Fruit fly (Drosophila melanogaster) whole organism, adult: ENCODE results near the gene CG45071.
A peak's percentile ranks its signal among the peaks of the same experiment; 100 is the strongest.

ENCODE experiments used
- CG11617 ChIP-seq: fragments of 200-800 bp; sonication (Bioruptor generic); optimal IDR thresholded peaks from 2 replicates; lab custom pipeline; 2017; ENCODE audit warnings: mild to moderate bottlenecking, missing biosample characterization, missing genetic modification reagents, missing genetic modification characterization
- CG12768 ChIP-seq: fragments of 200-800 bp; sonication (Bioruptor generic); optimal IDR thresholded peaks from 2 replicates; lab custom pipeline; 2017; ENCODE audit warnings: missing biosample characterization, missing genetic modification characterization, mild to moderate bottlenecking, moderate library complexity, missing genetic modification reagents
- CG14711 ChIP-seq: fragments of 200-800 bp; sonication (Bioruptor generic); optimal IDR thresholded peaks from 2 replicates; lab custom pipeline; 2018; ENCODE audit warnings: missing biosample characterization, mild to moderate bottlenecking, missing genetic modification characterization, moderate library complexity
- CG1620 ChIP-seq: fragments of 200-800 bp; sonication (Bioruptor generic); optimal IDR thresholded peaks from 2 replicates; lab custom pipeline; 2016; ENCODE audit warnings: missing biosample characterization, missing genetic modification characterization
- CG33017 ChIP-seq: fragments of 200-800 bp; sonication (Bioruptor generic); optimal IDR thresholded peaks from 2 replicates; lab custom pipeline; 2018; ENCODE audit warnings: missing biosample characterization, mild to moderate bottlenecking, missing genetic modification characterization, moderate library complexity
- CG5204 ChIP-seq: fragments of 200-800 bp; sonication (Bioruptor generic); optimal IDR thresholded peaks from 2 replicates; lab custom pipeline; 2016; ENCODE audit warnings: missing biosample characterization, missing genetic modification characterization
- CG7045 ChIP-seq: fragments of 200-800 bp; sonication (Bioruptor generic); optimal IDR thresholded peaks from 2 replicates; lab custom pipeline; 2017; ENCODE audit warnings: missing biosample characterization, mild to moderate bottlenecking, missing genetic modification characterization
- CG7101 ChIP-seq: fragments of 200-800 bp; sonication (Bioruptor generic); optimal IDR thresholded peaks from 2 replicates; lab custom pipeline; 2018; ENCODE audit warnings: missing biosample characterization, mild to moderate bottlenecking, missing genetic modification characterization, moderate library complexity
- Clk ChIP-seq: fragments of 200-800 bp; sonication (Bioruptor generic); optimal IDR thresholded peaks from 2 replicates; lab custom pipeline; 2017; ENCODE audit warnings: missing biosample characterization, missing genetic modification characterization
- Crg-1 ChIP-seq: fragments of 200-800 bp; sonication (Bioruptor generic); optimal IDR thresholded peaks from 2 replicates; lab custom pipeline; 2016; ENCODE audit warnings: missing biosample characterization, missing genetic modification characterization
- Hr96 ChIP-seq: fragments of 200-800 bp; sonication (Bioruptor generic); optimal IDR thresholded peaks from 2 replicates; lab custom pipeline; 2016; ENCODE audit warnings: missing biosample characterization, missing genetic modification characterization
- Mnt ChIP-seq: fragments of 200-800 bp; sonication (Bioruptor generic); optimal IDR thresholded peaks from 2 replicates; lab custom pipeline; 2016; ENCODE audit warnings: missing biosample characterization, mild to moderate bottlenecking, missing genetic modification characterization
- bab1 ChIP-seq: fragments of 200-800 bp; sonication (Bioruptor generic); optimal IDR thresholded peaks from 3 replicates; lab custom pipeline; 2019; ENCODE audit warnings: missing biosample characterization, mild to moderate bottlenecking, missing genetic modification characterization, moderate library complexity
- cic ChIP-seq: fragments of 200-800 bp; sonication (Bioruptor generic); optimal IDR thresholded peaks from 2 replicates; lab custom pipeline; 2017; ENCODE audit warnings: missing biosample characterization, mild to moderate bottlenecking, missing genetic modification characterization, moderate library complexity
- cnc ChIP-seq, 2 experiments: fragments of >200 bp; optimal IDR thresholded peaks; 2 replicates each; lab custom pipeline; 2017
- kay ChIP-seq: fragments of 200-800 bp; sonication (Bioruptor generic); peaks from one replicate; lab custom pipeline; 2016; ENCODE audit warnings: missing biosample characterization, missing genetic modification characterization, borderline replicate concordance
- ovo ChIP-seq: fragments of 200-800 bp; sonication (Bioruptor generic); optimal IDR thresholded peaks from 2 replicates; lab custom pipeline; 2016; ENCODE audit warnings: missing biosample characterization, missing genetic modification characterization
- pad ChIP-seq: fragments of 200-800 bp; sonication (Bioruptor generic); optimal IDR thresholded peaks from 3 replicates; lab custom pipeline; 2017; ENCODE audit warnings: missing biosample characterization, missing genetic modification characterization, mild to moderate bottlenecking, moderate library complexity, missing genetic modification reagents
- tj ChIP-seq: fragments of 200-800 bp; sonication (Bioruptor generic); optimal IDR thresholded peaks from 3 replicates; lab custom pipeline; 2017; ENCODE audit warnings: missing biosample characterization, mild to moderate bottlenecking, missing genetic modification characterization, moderate library complexity
- toe ChIP-seq: fragments of 200-800 bp; sonication (Bioruptor generic); optimal IDR thresholded peaks from 2 replicates; lab custom pipeline; 2016; ENCODE audit warnings: missing biosample characterization, missing genetic modification characterization

Gene CG45071

DNA sequence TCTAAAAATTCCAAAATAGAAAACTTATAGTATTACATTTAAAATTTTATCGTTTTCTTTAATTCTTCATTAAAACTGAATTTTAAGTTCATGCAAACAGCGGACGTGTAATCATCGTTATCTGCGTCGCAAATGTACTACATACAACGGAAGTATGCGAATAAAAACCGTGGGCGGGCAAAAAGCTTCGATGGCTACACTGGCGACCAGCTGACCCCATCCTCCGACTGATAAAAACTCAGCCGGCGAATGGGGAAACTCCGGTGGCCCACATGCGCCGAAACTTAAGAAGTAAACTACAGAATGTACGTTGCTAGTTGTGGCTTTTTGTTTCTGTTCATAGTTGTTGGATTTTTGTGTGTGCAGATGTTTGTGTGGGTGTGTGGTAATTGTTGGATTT is 32.1 kb downstream of the CG45071 start:
- TF ChIP-seq CG12768 (GFP tag; lab: Kevin White, UChicago) (no peak), kay (GFP tag; lab: Kevin White, UChicago) (peak; percentile 86)

DNA sequence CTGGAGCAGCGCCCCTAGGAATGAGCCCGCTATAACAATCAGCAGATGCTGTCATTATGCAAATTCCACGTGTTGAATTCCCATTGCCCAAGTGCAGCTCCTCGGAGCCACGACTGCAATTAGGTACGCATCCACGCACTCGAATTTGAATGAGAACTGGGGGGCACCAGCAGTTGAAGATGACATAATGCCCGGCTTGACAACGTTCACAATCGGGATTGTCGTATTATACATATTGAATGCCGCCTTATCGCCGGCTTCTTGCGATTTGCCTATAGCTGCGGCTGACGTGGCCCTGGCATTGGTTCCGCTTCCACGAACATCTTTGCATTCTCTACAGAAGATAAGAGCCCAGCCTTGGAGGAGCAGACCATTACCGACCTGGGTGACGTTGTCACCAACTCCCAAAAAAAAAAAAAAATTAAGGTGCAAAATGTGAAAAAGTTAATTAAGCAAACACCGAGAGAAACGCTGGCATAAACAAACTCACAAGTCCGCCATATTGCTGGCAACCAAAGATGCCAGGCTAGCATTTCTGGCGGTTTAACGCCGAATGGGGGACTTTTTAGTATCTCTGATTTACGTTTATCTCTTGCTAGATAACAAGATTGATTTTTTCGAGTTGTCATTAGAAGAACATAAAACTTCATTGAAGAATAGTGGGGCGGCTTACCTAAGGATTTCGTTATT is 34.7 kb downstream of the CG45071 start:
- no peak for TF ChIP-seq toe
- no peak for TF ChIP-seq CG1620 (GFP tag; lab: Kevin White, UChicago)
- TF ChIP-seq Crg-1, result no peak
- no peak for TF ChIP-seq cnc (optimal IDR thresholded peaks at IDR 0.05; lab: Kevin White, UChicago)
- TF ChIP-seq cic (GFP tag; lab: Kevin White, UChicago), result no peak
- TF ChIP-seq tj (GFP tag; lab: Kevin White, UChicago), result peak; percentile 82

DNA sequence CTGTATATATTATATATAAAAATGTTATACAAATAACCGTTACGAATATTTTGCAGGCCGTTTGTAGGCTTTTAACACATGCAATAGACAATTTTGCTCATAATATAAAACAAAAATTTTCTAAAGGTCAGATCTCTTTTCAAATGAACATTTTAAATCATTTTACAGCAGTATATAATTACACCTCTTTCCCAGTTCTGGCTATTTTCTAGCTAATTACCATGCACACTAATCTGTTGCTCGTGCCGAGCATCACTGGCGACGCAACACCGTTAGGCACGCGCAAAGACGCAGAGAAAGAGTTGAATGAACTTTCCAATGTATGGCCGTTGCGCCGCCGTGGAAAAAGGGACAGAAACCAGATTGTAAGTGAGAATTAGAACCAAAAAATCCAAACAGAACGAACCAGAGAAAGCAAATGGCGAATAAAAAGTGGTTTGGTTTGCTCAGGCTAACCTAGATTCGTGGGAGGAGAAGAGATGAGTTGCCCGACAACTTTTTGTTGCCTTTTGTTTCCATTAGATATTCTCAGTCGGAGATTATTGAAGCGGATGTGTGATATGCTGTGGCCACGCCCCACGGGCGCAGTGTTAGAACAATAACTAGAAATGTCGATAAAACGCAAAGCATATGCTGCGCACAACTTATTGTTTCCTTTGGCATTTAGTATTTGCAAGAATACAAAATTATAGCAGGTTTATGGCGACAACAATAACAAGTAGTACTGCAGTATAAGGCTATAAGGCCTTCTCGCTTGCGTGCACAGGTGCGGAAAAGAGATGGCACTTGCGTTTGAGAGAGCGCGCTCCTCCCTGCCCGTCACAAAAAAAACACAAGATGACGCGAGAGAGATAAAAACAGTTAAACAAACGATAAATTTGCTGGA is 35.7 kb downstream of the CG45071 start:
- TF ChIP-seq CG33017 (tag; lab: Kevin White, UChicago) (peak; percentile 2), CG7045 (peak; percentile 16), cic (GFP tag; lab: Kevin White, UChicago) (peak; percentile 11), CG7101 (no peak), CG14711 (tag; lab: Kevin White, UChicago) (no peak), Clk (GFP tag; lab: Kevin White, UChicago) (no peak), pad (GFP tag; lab: Kevin White, UChicago) (peak; percentile 81), Crg-1 (peak; percentile 15), ovo (peak; percentile 42), Hr96 (GFP tag; lab: Kevin White, UChicago) (no peak), CG11617 (GFP tag; lab: Kevin White, UChicago) (no peak), tj (GFP tag; lab: Kevin White, UChicago) (no peak), kay (GFP tag; lab: Kevin White, UChicago) (no peak)

DNA sequence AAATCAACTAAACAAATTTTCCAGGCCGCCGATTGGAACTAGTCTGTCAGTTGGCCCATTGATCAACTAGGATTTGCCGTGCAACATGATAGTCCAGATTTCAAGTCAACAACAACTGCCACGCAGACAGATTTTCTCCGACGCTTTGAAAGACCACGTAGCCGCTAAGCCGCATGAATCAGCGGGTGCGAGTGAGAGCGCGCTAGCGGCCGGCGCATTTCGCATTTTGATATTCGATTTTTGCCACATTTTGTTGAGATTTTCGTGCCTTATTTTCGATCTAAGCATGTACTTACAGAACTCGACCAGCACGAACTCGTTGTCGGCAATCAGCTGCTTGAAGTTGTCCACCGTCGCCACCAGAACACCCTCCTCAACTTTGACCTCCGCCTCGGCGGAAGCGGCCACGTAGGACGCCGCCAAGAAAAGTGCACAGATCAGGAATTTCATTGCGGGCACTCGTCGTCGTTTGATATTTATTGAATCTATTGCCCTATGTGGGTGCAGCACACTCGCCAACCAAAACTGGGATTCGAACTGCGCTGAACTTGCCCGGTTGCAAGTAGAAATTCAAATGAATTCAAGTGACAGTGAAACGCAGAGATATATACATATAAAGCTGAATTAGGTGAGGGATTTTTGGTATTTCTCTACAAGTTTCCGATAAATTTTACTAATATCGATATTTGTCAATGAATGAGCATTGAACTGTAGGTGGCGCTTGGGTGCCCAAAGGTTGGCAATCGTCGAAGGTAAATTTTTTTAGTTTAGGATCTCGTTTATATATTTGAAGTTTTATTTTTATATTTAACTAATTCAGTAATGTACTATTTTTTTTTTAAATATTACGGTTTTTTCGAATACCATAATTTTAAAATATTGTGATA is 36.6 kb downstream of the CG45071 start, which contains the start of gene Pdi:
Gene Pdi (minus strand): TSS at position 837 of the 887 bp plus-strand sequence.
- peak; percentile 3 for TF ChIP-seq cic (GFP tag; lab: Kevin White, UChicago)
- peak; percentile 77 for TF ChIP-seq tj (GFP tag; lab: Kevin White, UChicago)
- TF ChIP-seq toe, result peak; percentile 41
- TF ChIP-seq CG33017 (tag; lab: Kevin White, UChicago), result peak; percentile 51
- peak; percentile 6 for TF ChIP-seq Crg-1
- TF ChIP-seq pad (GFP tag; lab: Kevin White, UChicago), result no peak
- TF ChIP-seq CG7101, result peak; percentile 53
- peak; percentile 28 for TF ChIP-seq kay (GFP tag; lab: Kevin White, UChicago)
- TF ChIP-seq Mnt (GFP tag; lab: Kevin White, UChicago), result peak; percentile 33
- no peak for TF ChIP-seq CG11617 (GFP tag; lab: Kevin White, UChicago)
- TF ChIP-seq CG5204 (GFP tag; lab: Kevin White, UChicago), result no peak
- no peak for TF ChIP-seq Clk (GFP tag; lab: Kevin White, UChicago)
- peak; percentile 57 for TF ChIP-seq CG1620 (GFP tag; lab: Kevin White, UChicago)
- TF ChIP-seq CG14711 (tag; lab: Kevin White, UChicago), result no peak
- peak; percentile 81 for TF ChIP-seq bab1 (GFP tag; lab: Kevin White, UChicago)
- peak; percentile 36 for TF ChIP-seq Hr96 (GFP tag; lab: Kevin White, UChicago)
- peak; percentile 34 for TF ChIP-seq CG12768 (GFP tag; lab: Kevin White, UChicago)

DNA sequence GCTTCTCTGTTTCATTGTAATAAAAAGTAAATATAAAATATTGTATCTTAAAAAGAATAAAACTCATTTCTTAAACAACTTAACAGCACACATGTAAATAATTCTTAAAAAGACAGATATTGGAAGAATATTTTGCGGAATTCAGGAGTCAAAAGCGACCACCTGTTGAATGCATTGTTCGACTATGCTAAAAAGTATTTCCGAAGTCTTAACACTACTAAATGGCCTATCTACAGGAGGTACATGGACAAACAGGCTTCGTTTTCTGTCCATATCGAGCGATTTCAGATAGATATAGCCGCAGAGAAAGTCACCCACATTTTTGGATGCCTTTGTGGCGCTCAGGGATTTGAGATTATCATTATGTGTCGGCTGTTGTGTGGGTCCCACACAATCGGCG is 37.4 kb downstream of the CG45071 start:
- TF ChIP-seq CG11617 (GFP tag; lab: Kevin White, UChicago), result no peak
- no peak for TF ChIP-seq ovo
- no peak for TF ChIP-seq CG1620 (GFP tag; lab: Kevin White, UChicago)
- no peak for TF ChIP-seq CG33017 (tag; lab: Kevin White, UChicago)
- no peak for TF ChIP-seq Crg-1
- TF ChIP-seq pad (GFP tag; lab: Kevin White, UChicago), result no peak
- TF ChIP-seq CG5204 (GFP tag; lab: Kevin White, UChicago), result no peak
- no peak for TF ChIP-seq CG7101
